Fruit fly (Drosophila melanogaster): ENCODE measurements around the gene Ctl2.

dm6 chr3R:29113392-29113791 lies 9.8 kb upstream of the Ctl2 start:
- TF ChIP-seq CG10348 (GFP tag; IDR thresholded peaks at IDR 0.05) (no peak), gl (tag; optimal IDR thresholded peaks at IDR 0.05) (no peak), Snoo (tag; optimal IDR thresholded peaks at IDR 0.05) (no peak), Pif1A (GFP tag; optimal IDR thresholded peaks at IDR 0.05) (no peak), CG8301 (tag; optimal IDR thresholded peaks at IDR 0.05) (no peak), CG15710 (tag; optimal IDR thresholded peaks at IDR 0.05) (no peak), CG34367 (tag; optimal IDR thresholded peaks at IDR 0.05) (no peak), CG8159 (tag; optimal IDR thresholded peaks at IDR 0.05) (no peak), CG13204 (GFP tag; optimal IDR thresholded peaks at IDR 0.05) (no peak)
